Fruit fly (Drosophila melanogaster) whole organism, adult: ENCODE results near the gene CG17996.
A peak's percentile ranks its signal among the peaks of the same experiment; 100 is the strongest.

ENCODE experiments used
- CG11617 ChIP-seq: fragments of 200-800 bp; sonication (Bioruptor generic); optimal IDR thresholded peaks from 2 replicates; lab custom pipeline; 2017; ENCODE audit warnings: mild to moderate bottlenecking, missing biosample characterization, missing genetic modification reagents, missing genetic modification characterization
- CG12768 ChIP-seq: fragments of 200-800 bp; sonication (Bioruptor generic); optimal IDR thresholded peaks from 2 replicates; lab custom pipeline; 2017; ENCODE audit warnings: missing biosample characterization, missing genetic modification characterization, mild to moderate bottlenecking, moderate library complexity, missing genetic modification reagents
- CG14711 ChIP-seq: fragments of 200-800 bp; sonication (Bioruptor generic); optimal IDR thresholded peaks from 2 replicates; lab custom pipeline; 2018; ENCODE audit warnings: missing biosample characterization, mild to moderate bottlenecking, missing genetic modification characterization, moderate library complexity
- CG1620 ChIP-seq: fragments of 200-800 bp; sonication (Bioruptor generic); optimal IDR thresholded peaks from 2 replicates; lab custom pipeline; 2016; ENCODE audit warnings: missing biosample characterization, missing genetic modification characterization
- CG33017 ChIP-seq: fragments of 200-800 bp; sonication (Bioruptor generic); optimal IDR thresholded peaks from 2 replicates; lab custom pipeline; 2018; ENCODE audit warnings: missing biosample characterization, mild to moderate bottlenecking, missing genetic modification characterization, moderate library complexity
- CG5204 ChIP-seq: fragments of 200-800 bp; sonication (Bioruptor generic); optimal IDR thresholded peaks from 2 replicates; lab custom pipeline; 2016; ENCODE audit warnings: missing biosample characterization, missing genetic modification characterization
- CG7045 ChIP-seq: fragments of 200-800 bp; sonication (Bioruptor generic); optimal IDR thresholded peaks from 2 replicates; lab custom pipeline; 2017; ENCODE audit warnings: missing biosample characterization, mild to moderate bottlenecking, missing genetic modification characterization
- CG7101 ChIP-seq: fragments of 200-800 bp; sonication (Bioruptor generic); optimal IDR thresholded peaks from 2 replicates; lab custom pipeline; 2018; ENCODE audit warnings: missing biosample characterization, mild to moderate bottlenecking, missing genetic modification characterization, moderate library complexity
- Clk ChIP-seq: fragments of 200-800 bp; sonication (Bioruptor generic); optimal IDR thresholded peaks from 2 replicates; lab custom pipeline; 2017; ENCODE audit warnings: missing biosample characterization, missing genetic modification characterization
- Crg-1 ChIP-seq: fragments of 200-800 bp; sonication (Bioruptor generic); optimal IDR thresholded peaks from 2 replicates; lab custom pipeline; 2016; ENCODE audit warnings: missing biosample characterization, missing genetic modification characterization
- Hr96 ChIP-seq: fragments of 200-800 bp; sonication (Bioruptor generic); optimal IDR thresholded peaks from 2 replicates; lab custom pipeline; 2016; ENCODE audit warnings: missing biosample characterization, missing genetic modification characterization
- Mnt ChIP-seq: fragments of 200-800 bp; sonication (Bioruptor generic); optimal IDR thresholded peaks from 2 replicates; lab custom pipeline; 2016; ENCODE audit warnings: missing biosample characterization, mild to moderate bottlenecking, missing genetic modification characterization
- bab1 ChIP-seq: fragments of 200-800 bp; sonication (Bioruptor generic); optimal IDR thresholded peaks from 3 replicates; lab custom pipeline; 2019; ENCODE audit warnings: missing biosample characterization, mild to moderate bottlenecking, missing genetic modification characterization, moderate library complexity
- cic ChIP-seq: fragments of 200-800 bp; sonication (Bioruptor generic); optimal IDR thresholded peaks from 2 replicates; lab custom pipeline; 2017; ENCODE audit warnings: missing biosample characterization, mild to moderate bottlenecking, missing genetic modification characterization, moderate library complexity
- cnc ChIP-seq, 2 experiments: fragments of >200 bp; optimal IDR thresholded peaks; 2 replicates each; lab custom pipeline; 2017
- kay ChIP-seq: fragments of 200-800 bp; sonication (Bioruptor generic); peaks from one replicate; lab custom pipeline; 2016; ENCODE audit warnings: missing biosample characterization, missing genetic modification characterization, borderline replicate concordance
- ovo ChIP-seq: fragments of 200-800 bp; sonication (Bioruptor generic); optimal IDR thresholded peaks from 2 replicates; lab custom pipeline; 2016; ENCODE audit warnings: missing biosample characterization, missing genetic modification characterization
- pad ChIP-seq: fragments of 200-800 bp; sonication (Bioruptor generic); optimal IDR thresholded peaks from 3 replicates; lab custom pipeline; 2017; ENCODE audit warnings: missing biosample characterization, missing genetic modification characterization, mild to moderate bottlenecking, moderate library complexity, missing genetic modification reagents
- tj ChIP-seq: fragments of 200-800 bp; sonication (Bioruptor generic); optimal IDR thresholded peaks from 3 replicates; lab custom pipeline; 2017; ENCODE audit warnings: missing biosample characterization, mild to moderate bottlenecking, missing genetic modification characterization, moderate library complexity
- toe ChIP-seq: fragments of 200-800 bp; sonication (Bioruptor generic); optimal IDR thresholded peaks from 2 replicates; lab custom pipeline; 2016; ENCODE audit warnings: missing biosample characterization, missing genetic modification characterization

The CG17996 gene

dm6 chr2L:16731799-16732198, 960 bp upstream of the CG17996 start, which contains the start of gene Prosbeta4:
TSS of gene Prosbeta4 (minus strand) at chr2L:16732133.
- no peak for TF ChIP-seq CG12768 (GFP tag; lab: Kevin White, UChicago)
- peak; percentile 66 to 93 for TF ChIP-seq cnc (optimal IDR thresholded peaks at IDR 0.05; lab: Kevin White, UChicago)

- TF ChIP-seq Mnt (GFP tag; lab: Kevin White, UChicago): peak; percentile 2
- no peak for TF ChIP-seq CG33017 (tag; lab: Kevin White, UChicago)
These were observed 1.3 kb downstream of the CG17996 start, which contains the start of gene Tsen2 for dm6 chr2L:16729556-16729955. TSS of gene Tsen2 (plus strand) at chr2L:16729777.

- TF ChIP-seq CG5204 (GFP tag; lab: Kevin White, UChicago): no peak
- TF ChIP-seq CG14711 (tag; lab: Kevin White, UChicago): no peak
- TF ChIP-seq ovo (GFP tag; lab: Kevin White, UChicago): no peak
- TF ChIP-seq Clk (GFP tag; lab: Kevin White, UChicago): no peak
- no peak for TF ChIP-seq Hr96 (GFP tag; lab: Kevin White, UChicago)
- no peak for TF ChIP-seq CG7045
- peak; percentile 48 for TF ChIP-seq cic (GFP tag; lab: Kevin White, UChicago)
- no peak for TF ChIP-seq toe
- no peak for TF ChIP-seq kay (GFP tag; lab: Kevin White, UChicago)
- TF ChIP-seq Crg-1 (GFP tag; lab: Kevin White, UChicago): no peak
- peak; percentile 50 for TF ChIP-seq CG7101 (tag; lab: Kevin White, UChicago)
- TF ChIP-seq pad (GFP tag; lab: Kevin White, UChicago): peak; percentile 14
- TF ChIP-seq CG33017 (tag; lab: Kevin White, UChicago): peak; percentile 40
- no peak for TF ChIP-seq cnc (optimal IDR thresholded peaks at IDR 0.05; lab: Kevin White, UChicago)
- peak; percentile 9 for TF ChIP-seq CG1620 (GFP tag; lab: Kevin White, UChicago)
- peak; percentile 53 for TF ChIP-seq bab1 (GFP tag; lab: Kevin White, UChicago)
- TF ChIP-seq tj (GFP tag; lab: Kevin White, UChicago): peak; percentile 69
- TF ChIP-seq CG12768 (GFP tag; lab: Kevin White, UChicago): peak; percentile 73
- peak; percentile 75 for TF ChIP-seq Mnt (GFP tag; lab: Kevin White, UChicago)
- TF ChIP-seq CG11617 (GFP tag; lab: Kevin White, UChicago): no peak
These were observed 3.2 kb downstream of the CG17996 start, which contains the start of gene VhaSFD for dm6 chr2L:16727578-16728023. TSS of gene VhaSFD (minus strand) at chr2L:16727826.

dm6 chr2L:16722596-16722995, 8.2 kb downstream of the CG17996 start:
- TF ChIP-seq kay (GFP tag; lab: Kevin White, UChicago): peak; percentile 79
- no peak for TF ChIP-seq Crg-1 (GFP tag; lab: Kevin White, UChicago)

dm6 chr2L:16720707-16721700, 9.8 kb downstream of the CG17996 start:
- TF ChIP-seq tj (GFP tag; lab: Kevin White, UChicago) (peak; percentile 81), Mnt (GFP tag; lab: Kevin White, UChicago) (peak; percentile 86), toe (peak; percentile 95), Hr96 (GFP tag; lab: Kevin White, UChicago) (peak; percentile 88), cic (GFP tag; lab: Kevin White, UChicago) (peak; percentile 75), bab1 (GFP tag; lab: Kevin White, UChicago) (peak; percentile 98), CG14711 (tag; lab: Kevin White, UChicago) (peak; percentile 95), pad (GFP tag; lab: Kevin White, UChicago) (peak; percentile 85), CG1620 (GFP tag; lab: Kevin White, UChicago) (peak; percentile 94), CG7101 (tag; lab: Kevin White, UChicago) (peak; percentile 93), cnc (optimal IDR thresholded peaks at IDR 0.05; lab: Kevin White, UChicago) (no peak), CG11617 (GFP tag; lab: Kevin White, UChicago) (peak; percentile 96), Crg-1 (GFP tag; lab: Kevin White, UChicago) (peak; percentile 84), kay (GFP tag; lab: Kevin White, UChicago) (peak; percentile 99), CG12768 (GFP tag; lab: Kevin White, UChicago) (peak; percentile 93), CG5204 (GFP tag; lab: Kevin White, UChicago) (peak; percentile 97), CG33017 (tag; lab: Kevin White, UChicago) (peak; percentile 94), Clk (GFP tag; lab: Kevin White, UChicago) (peak; percentile 86), ovo (GFP tag; lab: Kevin White, UChicago) (peak; percentile 91), CG7045 (peak; percentile 97)
